Worm (Caenorhabditis elegans) whole organism, midembryonic: ENCODE results near the gene cpna-3.

Experiments
- T22C8.4 ChIP-seq: fragments of 200-800 bp; sonication (Bioruptor generic); IDR thresholded peaks from 2 replicates; pipeline ENCODE4 v1.3.6; 2022; ENCODE audit warnings: missing genetic modification characterization, missing compliant biosample characterization
- cog-1 ChIP-seq: sonication (generic microtip); optimal IDR thresholded peaks from 2 replicates; lab custom pipeline; 2016; ENCODE audit warnings: missing genetic modification characterization, missing compliant biosample characterization
- flt-1 ChIP-seq: fragments of 200-800 bp; sonication (Bioruptor generic); IDR thresholded peaks from 2 replicates; pipeline ENCODE4 v1.3.6; 2022; ENCODE audit warnings: missing genetic modification characterization, missing compliant biosample characterization
- med-1 ChIP-seq: sonication (generic microtip); optimal IDR thresholded peaks from 2 replicates; lab custom pipeline; 2017; ENCODE audit warnings: missing genetic modification characterization, mild to moderate bottlenecking, missing compliant biosample characterization, antibody characterized with exemption, missing genetic modification reagents; ENCODE audit not compliant: insufficient read depth
- ref-1 ChIP-seq: fragments of 200-800 bp; sonication (Bioruptor generic); conservative IDR thresholded peaks from 2 replicates; pipeline ENCODE4 v1.3.6; 2022; ENCODE audit warnings: missing genetic modification reagents, missing genetic modification characterization, missing compliant biosample characterization
- tab-1 ChIP-seq: fragments of 200-800 bp; sonication (Bioruptor generic); IDR thresholded peaks from 2 replicates; pipeline ENCODE4 v1.3.6; 2022; ENCODE audit warnings: missing genetic modification characterization, missing compliant biosample characterization
- ztf-23 ChIP-seq: fragments of 200-800 bp; sonication (Bioruptor generic); IDR thresholded peaks from 2 replicates; pipeline ENCODE4 v1.3.6; 2022; ENCODE audit warnings: missing genetic modification reagents, missing genetic modification characterization, missing compliant biosample characterization

- TF ChIP-seq flt-1 (GFP tag; lab: Robert Waterston, UW) (no peak), tab-1 (GFP tag; lab: Robert Waterston, UW) (no peak), T22C8.4 (GFP tag; lab: Robert Waterston, UW) (no peak), cog-1 (tag; lab: Kevin White, UChicago) (no peak), med-1 (no peak), ztf-23 (no peak), ref-1 (GFP tag; lab: Robert Waterston, UW) (no peak)
Measured at ce11 chrIV:9069703-9070102, 26.9 kb upstream of the cpna-3 start, which contains the start of gene nhr-11.
